Fruit fly (Drosophila melanogaster) whole organism, embryonic: ENCODE results near the gene CG18858.

Source experiments
- Abd-B ChIP-seq: fragments of 200-800 bp; sonication (Bioruptor generic); optimal IDR thresholded peaks from 2 replicates; lab custom pipeline; 2018; ENCODE audit warnings: missing biosample characterization, mild to moderate bottlenecking, missing genetic modification characterization, moderate library complexity
- B-H2 ChIP-seq: fragments of 200-800 bp; sonication (Bioruptor generic); optimal IDR thresholded peaks from 2 replicates; lab custom pipeline; 2018; ENCODE audit warnings: missing biosample characterization, mild to moderate bottlenecking, missing genetic modification characterization
- CG10959 ChIP-seq: fragments of 200-800 bp; sonication (Bioruptor generic); IDR thresholded peaks from 2 replicates; pipeline ENCODE4 v1.3.6; 2022; ENCODE audit warnings: missing biosample characterization, missing genetic modification characterization
- CG12071 ChIP-seq: fragments of 200-800 bp; sonication (Bioruptor generic); optimal IDR thresholded peaks from 3 replicates; lab custom pipeline; 2018; ENCODE audit warnings: missing biosample characterization, mild to moderate bottlenecking, missing genetic modification characterization
- CG12236 ChIP-seq: fragments of 200-800 bp; sonication (Bioruptor generic); optimal IDR thresholded peaks from 2 replicates; lab custom pipeline; 2016; ENCODE audit warnings: missing biosample characterization, missing genetic modification characterization
- CG1529 ChIP-seq: fragments of 200-800 bp; sonication (Bioruptor generic); optimal IDR thresholded peaks from 3 replicates; lab custom pipeline; 2018; ENCODE audit warnings: missing biosample characterization, missing genetic modification characterization
- CG17328 ChIP-seq: fragments of 200-800 bp; sonication (Bioruptor generic); IDR thresholded peaks from 2 replicates; pipeline ENCODE4 v1.3.6; 2022; ENCODE audit warnings: missing biosample characterization, missing genetic modification characterization
- CG1792 ChIP-seq: fragments of 200-800 bp; sonication (Bioruptor generic); optimal IDR thresholded peaks from 2 replicates; lab custom pipeline; 2016; ENCODE audit warnings: missing biosample characterization, missing genetic modification characterization
- CG18011 ChIP-seq: fragments of 200-800 bp; sonication (Bioruptor generic); optimal IDR thresholded peaks from 2 replicates; lab custom pipeline; 2017; ENCODE audit warnings: missing biosample characterization, missing genetic modification characterization, mild to moderate bottlenecking, moderate library complexity, missing genotype
- CG30403 ChIP-seq: fragments of 200-800 bp; sonication (Bioruptor generic); optimal IDR thresholded peaks from 3 replicates; lab custom pipeline; 2016; ENCODE audit warnings: missing biosample characterization, missing genetic modification characterization
- CG3281 ChIP-seq: fragments of 200-800 bp; sonication (Bioruptor generic); optimal IDR thresholded peaks from 3 replicates; lab custom pipeline; 2017; ENCODE audit warnings: missing biosample characterization, mild to moderate bottlenecking, missing genetic modification characterization
- CG34422 ChIP-seq: fragments of 200-800 bp; sonication (Bioruptor generic); IDR thresholded peaks from 3 replicates; pipeline ENCODE4 v1.3.6; 2022; ENCODE audit warnings: missing biosample characterization, missing genetic modification characterization
- CG3995 ChIP-seq: fragments of 200-800 bp; sonication (Bioruptor generic); optimal IDR thresholded peaks from 3 replicates; lab custom pipeline; 2016; ENCODE audit warnings: missing biosample characterization, missing genetic modification characterization
- CG42726 ChIP-seq: fragments of 200-800 bp; sonication (Bioruptor generic); IDR thresholded peaks from 2 replicates; pipeline ENCODE4 v1.3.6; 2022; ENCODE audit warnings: missing biosample characterization, missing genetic modification characterization; ENCODE audit not compliant: partially characterized antibody
- CG43689 ChIP-seq: fragments of 200-800 bp; sonication (Bioruptor generic); IDR thresholded peaks from 2 replicates; pipeline ENCODE4 v1.3.6; 2022; ENCODE audit warnings: missing biosample characterization, missing genetic modification characterization
- CG6254 ChIP-seq: fragments of 200-800 bp; sonication (Bioruptor generic); optimal IDR thresholded peaks from 3 replicates; lab custom pipeline; 2017; ENCODE audit warnings: mild to moderate bottlenecking, missing biosample characterization, missing genetic modification reagents, missing genetic modification characterization
- CG7928 ChIP-seq: fragments of 200-800 bp; sonication (Bioruptor generic); optimal IDR thresholded peaks from 2 replicates; lab custom pipeline; 2017; ENCODE audit warnings: missing biosample characterization, mild to moderate bottlenecking, missing genetic modification characterization
- CG7987 ChIP-seq: fragments of 200-800 bp; sonication (Bioruptor generic); optimal IDR thresholded peaks from 2 replicates; lab custom pipeline; 2018; ENCODE audit warnings: missing biosample characterization, mild to moderate bottlenecking, missing genetic modification characterization, moderate library complexity
- CG8281 ChIP-seq: fragments of 200-800 bp; sonication (Bioruptor generic); optimal IDR thresholded peaks from 2 replicates; lab custom pipeline; 2018; ENCODE audit warnings: missing biosample characterization, mild to moderate bottlenecking, missing genetic modification characterization, moderate library complexity
- CG9727 ChIP-seq: fragments of 200-800 bp; sonication (Bioruptor generic); optimal IDR thresholded peaks from 3 replicates; lab custom pipeline; 2017; ENCODE audit warnings: missing biosample characterization, mild to moderate bottlenecking, missing genetic modification characterization
- CTCF ChIP-seq: fragments of 200-800 bp; sonication (Bioruptor generic); optimal IDR thresholded peaks from 2 replicates; lab custom pipeline; 2017; ENCODE audit warnings: missing biosample characterization, mild to moderate bottlenecking, missing genetic modification characterization, moderate library complexity
- Dbx ChIP-seq: fragments of 200-800 bp; sonication (Bioruptor generic); IDR thresholded peaks from 3 replicates; pipeline ENCODE4 v1.3.6; 2022; ENCODE audit warnings: missing biosample characterization, missing genetic modification characterization
- E2f1 ChIP-seq: fragments of 200-800 bp; sonication (Bioruptor generic); IDR thresholded peaks from 2 replicates; pipeline ENCODE4 v1.3.6; 2022; ENCODE audit warnings: missing biosample characterization, missing genetic modification characterization
- Elba2 ChIP-seq: fragments of 200-800 bp; sonication (Bioruptor generic); optimal IDR thresholded peaks from 3 replicates; lab custom pipeline; 2016; ENCODE audit warnings: missing biosample characterization, missing genetic modification characterization
- Ets65A ChIP-seq: fragments of 200-800 bp; sonication (Bioruptor generic); peaks from one replicate; lab custom pipeline; 2016; ENCODE audit warnings: missing biosample characterization, missing genetic modification characterization
- Fer2 ChIP-seq: fragments of 200-800 bp; sonication (Bioruptor generic); optimal IDR thresholded peaks from 2 replicates; lab custom pipeline; 2018; ENCODE audit warnings: missing biosample characterization, mild to moderate bottlenecking, missing genetic modification characterization, moderate library complexity
- H15 ChIP-seq: fragments of 200-800 bp; sonication (Bioruptor generic); IDR thresholded peaks from 3 replicates; pipeline ENCODE4 v1.3.6; 2022; ENCODE audit warnings: missing biosample characterization, missing genetic modification characterization
- HLH4C ChIP-seq: fragments of 200-800 bp; sonication (Bioruptor generic); IDR thresholded peaks from 3 replicates; pipeline ENCODE4 v1.3.6; 2022; ENCODE audit warnings: missing biosample characterization, missing genetic modification characterization; ENCODE audit not compliant: partially characterized antibody
- MESR4 ChIP-seq: fragments of 200-800 bp; sonication (Bioruptor generic); optimal IDR thresholded peaks from 2 replicates; lab custom pipeline; 2018; ENCODE audit warnings: missing biosample characterization, mild to moderate bottlenecking, missing genetic modification characterization, moderate library complexity
- Max ChIP-seq: fragments of 200-800 bp; sonication (Bioruptor generic); optimal IDR thresholded peaks from 2 replicates; lab custom pipeline; 2016; ENCODE audit warnings: missing biosample characterization, mild to moderate bottlenecking, missing genetic modification characterization
- NC2α ChIP-seq: fragments of 200-800 bp; sonication (Bioruptor generic); optimal IDR thresholded peaks from 2 replicates; lab custom pipeline; 2016; ENCODE audit warnings: missing biosample characterization, missing genetic modification characterization
- Nf-YC ChIP-seq: fragments of 200-800 bp; optimal IDR thresholded peaks from 3 replicates; lab custom pipeline; 2019; ENCODE audit warnings: missing biosample characterization, mild to moderate bottlenecking, missing genetic modification characterization, moderate library complexity
- Stat92E ChIP-seq, 3 experiments: fragments of >200 bp in 2 of 3; fragments of 200-800 bp in 1 of 3; sonication (Bioruptor generic) in 1 of 3; optimal IDR thresholded peaks; 2 replicates each; lab custom pipeline; 2017 to 2019; ENCODE audit warnings: missing biosample characterization in 3 of 3, missing genetic modification characterization in 3 of 3, mild to moderate bottlenecking in 1 of 3, moderate library complexity in 1 of 3
- Usf ChIP-seq: fragments of 200-800 bp; sonication (Bioruptor generic); optimal IDR thresholded peaks from 2 replicates; lab custom pipeline; 2017; ENCODE audit warnings: missing genotype, missing biosample characterization, missing genetic modification characterization
- chm ChIP-seq: fragments of 200-800 bp; sonication (Bioruptor generic); IDR thresholded peaks from 2 replicates; pipeline ENCODE4 v1.3.6; 2022; ENCODE audit warnings: missing biosample characterization, missing genetic modification characterization
- ci ChIP-seq: fragments of 200-800 bp; sonication (Bioruptor generic); IDR thresholded peaks from 3 replicates; pipeline ENCODE4 v1.3.6; 2022; ENCODE audit warnings: missing biosample characterization, missing genetic modification characterization
- en ChIP-seq: fragments of 200-800 bp; sonication (Bioruptor generic); optimal IDR thresholded peaks from 2 replicates; lab custom pipeline; 2016; ENCODE audit warnings: missing biosample characterization, missing genetic modification characterization
- ham ChIP-seq: fragments of 200-800 bp; sonication (Bioruptor generic); IDR thresholded peaks from 2 replicates; pipeline ENCODE4 v1.3.6; 2022; ENCODE audit warnings: missing biosample characterization, missing genetic modification characterization
- ind ChIP-seq: fragments of 200-800 bp; sonication (Bioruptor generic); optimal IDR thresholded peaks from 3 replicates; lab custom pipeline; 2016; ENCODE audit warnings: missing biosample characterization, missing genetic modification characterization
- klu ChIP-seq: fragments of 200-800 bp; sonication (Bioruptor generic); IDR thresholded peaks from 2 replicates; pipeline ENCODE4 v1.3.6; 2022; ENCODE audit warnings: missing biosample characterization, missing genetic modification characterization
- mirr ChIP-seq: fragments of 200-800 bp; sonication (Bioruptor generic); optimal IDR thresholded peaks from 3 replicates; lab custom pipeline; 2018; ENCODE audit warnings: missing biosample characterization, mild to moderate bottlenecking, missing genetic modification characterization
- odd ChIP-seq: fragments of 200-800 bp; sonication (Bioruptor generic); optimal IDR thresholded peaks from 2 replicates; lab custom pipeline; 2017; ENCODE audit warnings: missing biosample characterization, mild to moderate bottlenecking, missing genetic modification characterization
- onecut ChIP-seq: fragments of 200-800 bp; sonication (Bioruptor generic); IDR thresholded peaks from 2 replicates; pipeline ENCODE4 v1.3.6; 2022; ENCODE audit warnings: missing biosample characterization, missing genetic modification characterization
- otp ChIP-seq: fragments of 200-800 bp; sonication (Bioruptor generic); IDR thresholded peaks from 3 replicates; pipeline ENCODE4, ENCODE4 v1.3.6; 2022; ENCODE audit warnings: missing biosample characterization, missing genetic modification characterization
- phol ChIP-seq: fragments of 200-800 bp; sonication (Bioruptor generic); optimal IDR thresholded peaks from 3 replicates; lab custom pipeline; 2018; ENCODE audit warnings: missing biosample characterization, mild to moderate bottlenecking, missing genetic modification characterization, moderate library complexity
- ranshi ChIP-seq: fragments of 200-800 bp; sonication (Bioruptor generic); IDR thresholded peaks from 2 replicates; pipeline ENCODE4 v1.3.6; 2022; ENCODE audit warnings: missing biosample characterization, missing genetic modification characterization
- ro ChIP-seq: fragments of 200-800 bp; sonication (Bioruptor generic); IDR thresholded peaks from 2 replicates; pipeline ENCODE4 v1.3.6; 2022; ENCODE audit warnings: missing biosample characterization, missing genetic modification characterization
- salm ChIP-seq: fragments of 200-800 bp; sonication (Bioruptor generic); optimal IDR thresholded peaks from 2 replicates; lab custom pipeline; 2018; ENCODE audit warnings: missing biosample characterization, mild to moderate bottlenecking, missing genetic modification characterization
- sim ChIP-seq: fragments of 200-800 bp; sonication (Bioruptor generic); IDR thresholded peaks from 2 replicates; pipeline ENCODE4 v1.3.6; 2022; ENCODE audit warnings: missing biosample characterization, missing genetic modification characterization
- trem ChIP-seq: fragments of 200-800 bp; optimal IDR thresholded peaks from 3 replicates; lab custom pipeline; 2019; ENCODE audit warnings: missing biosample characterization, mild to moderate bottlenecking, missing genetic modification characterization, moderate library complexity
- vvl ChIP-seq: fragments of 200-800 bp; sonication (Bioruptor generic); IDR thresholded peaks from 2 replicates; pipeline ENCODE4 v1.3.6; 2022; ENCODE audit warnings: missing biosample characterization, missing genetic modification characterization
- z ChIP-seq: fragments of 200-800 bp; sonication (Bioruptor generic); IDR thresholded peaks from 3 replicates; pipeline ENCODE4 v1.3.6; 2022; ENCODE audit warnings: missing biosample characterization, missing genetic modification characterization

The CG18858 gene

DNA sequence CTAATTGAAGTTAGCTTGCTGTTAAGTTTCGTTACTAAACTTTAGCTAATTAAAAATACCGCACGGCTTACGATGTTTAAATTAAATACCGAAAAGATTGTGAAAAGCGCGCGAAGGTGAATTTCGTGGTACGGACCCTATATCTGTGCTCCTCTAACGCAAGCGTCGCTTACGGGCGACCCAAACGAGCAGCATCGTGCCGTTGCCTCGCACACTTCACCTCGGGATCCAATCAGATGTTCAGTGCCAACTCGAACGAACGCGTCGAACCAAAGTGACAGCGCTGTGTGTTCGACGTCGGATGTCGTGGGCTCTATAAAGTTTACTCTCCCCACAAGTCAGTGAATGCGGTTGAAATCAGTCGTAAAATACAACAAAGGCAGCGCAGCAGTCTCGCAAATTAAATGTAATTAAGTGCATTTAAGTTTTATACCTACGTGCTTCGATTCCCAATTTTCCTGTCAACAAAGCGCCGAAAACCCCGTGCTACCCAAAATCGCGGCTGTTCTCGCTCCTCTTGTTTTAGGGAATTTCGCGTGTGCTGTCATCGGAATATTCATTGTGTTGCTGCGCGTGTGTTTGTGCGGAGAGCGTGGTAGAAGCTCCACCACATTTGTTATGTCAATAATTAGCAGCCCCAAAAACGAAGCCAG, 30.0 kb downstream of the CG18858 start (continued):
- TF ChIP-seq E2f1 (GFP tag; lab: Robert Waterston, UW) = peak; percentile 73; the same call in 1 of the 2 replicates
- no peak for TF ChIP-seq CG43689 (GFP tag; lab: Robert Waterston, UW)
- no peak for TF ChIP-seq Abd-B
- TF ChIP-seq ranshi = no peak
- TF ChIP-seq CG12236 = no peak
- TF ChIP-seq CG30403 (GFP tag; lab: Kevin White, UChicago) = no peak
- TF ChIP-seq CG3995 = no peak
- TF ChIP-seq salm (tag; lab: Kevin White, UChicago) = peak; percentile 17
- peak; percentile 48 for TF ChIP-seq mirr (GFP tag; lab: Kevin White, UChicago)
- no peak for TF ChIP-seq otp
- no peak; the same call in 1 of the 2 replicates for TF ChIP-seq chm (GFP tag; lab: Robert Waterston, UW)
- no peak for TF ChIP-seq ro (GFP tag; lab: Robert Waterston, UW)
- TF ChIP-seq Nf-YC (tag; lab: Kevin White, UChicago) = peak; percentile 58
- TF ChIP-seq Max (GFP tag; lab: Kevin White, UChicago) = peak; percentile 24
- TF ChIP-seq CG34422 (GFP tag; lab: Robert Waterston, UW) = peak; percentile 35; the same call in 1 of the 3 replicates
- no peak for TF ChIP-seq CG10959
- TF ChIP-seq ci (GFP tag; lab: Robert Waterston, UW) = peak; percentile 64; the same call in 1 of the 3 replicates
- TF ChIP-seq CG17328 = no peak
- TF ChIP-seq trem (tag; lab: Kevin White, UChicago) = peak; percentile 0
- no peak for TF ChIP-seq CG6254
- TF ChIP-seq odd (GFP tag; lab: Kevin White, UChicago) = peak; percentile 16
- peak; percentile 61 for TF ChIP-seq CG3281 (GFP tag; lab: Kevin White, UChicago)
- no peak for TF ChIP-seq NC2α (GFP tag; lab: Kevin White, UChicago)
- peak; percentile 24 for TF ChIP-seq CTCF (GFP tag; lab: Kevin White, UChicago)
- no peak for TF ChIP-seq phol
- no peak for TF ChIP-seq onecut (GFP tag; lab: Robert Waterston, UW)
- no peak for TF ChIP-seq en (GFP tag; lab: Kevin White, UChicago)
- TF ChIP-seq CG18011 (GFP tag; lab: Kevin White, UChicago) = peak; percentile 12
- no peak for TF ChIP-seq klu (GFP tag; lab: Robert Waterston, UW)
- TF ChIP-seq ind = no peak
- TF ChIP-seq CG7987 = no peak
- no peak for TF ChIP-seq HLH4C (GFP tag; lab: Robert Waterston, UW)
- TF ChIP-seq CG8281 (tag; lab: Kevin White, UChicago) = no peak
- no peak for TF ChIP-seq CG1792 (GFP tag; lab: Kevin White, UChicago)
- no peak for TF ChIP-seq CG12071 (GFP tag; lab: Kevin White, UChicago)
- no peak for TF ChIP-seq CG42726 (GFP tag; lab: Robert Waterston, UW)
- TF ChIP-seq Elba2 (GFP tag; lab: Kevin White, UChicago) = no peak
- TF ChIP-seq sim (GFP tag; lab: Robert Waterston, UW) = no peak
- TF ChIP-seq CG9727 (GFP tag; lab: Kevin White, UChicago) = no peak
- no peak for TF ChIP-seq ham (GFP tag; lab: Robert Waterston, UW)
- no peak for TF ChIP-seq Dbx (GFP tag; lab: Robert Waterston, UW)
- no peak for TF ChIP-seq Usf (GFP tag; lab: Kevin White, UChicago)
- no peak for TF ChIP-seq CG1529
- no peak for TF ChIP-seq Fer2 (tag; lab: Kevin White, UChicago)
- no peak for TF ChIP-seq Stat92E (GFP tag; optimal IDR thresholded peaks at IDR 0.05; lab: Kevin White, UChicago)
- TF ChIP-seq z = no peak
- TF ChIP-seq H15 (GFP tag; lab: Robert Waterston, UW) = no peak
- TF ChIP-seq MESR4 (GFP tag; lab: Kevin White, UChicago) = peak; percentile 12
- no peak for TF ChIP-seq CG7928 (GFP tag; lab: Kevin White, UChicago)
- TF ChIP-seq B-H2 (GFP tag; lab: Kevin White, UChicago) = peak; percentile 6
- no peak for TF ChIP-seq Ets65A (GFP tag; lab: Kevin White, UChicago)
- TF ChIP-seq vvl (GFP tag; lab: Robert Waterston, UW) = peak; percentile 57; the same call in 1 of the 2 replicates
